Fruit fly (Drosophila melanogaster): Measurements from ENCODE around the gene Gr22e.

Gene Gr22e

dm6 chr2L:1793168-1793567 lies 9.3 kb downstream of the Gr22e start, which contains the start of gene Gr22b:
Gene Gr22b, minus strand, starts transcription at chr2L:1793268.
- TF ChIP-seq psq (optimal IDR thresholded peaks at IDR 0.05) (no peak), EcR (GFP tag; optimal IDR thresholded peaks at IDR 0.05) (no peak), pan (optimal IDR thresholded peaks at IDR 0.05) (no peak), Dll (optimal IDR thresholded peaks at IDR 0.05) (no peak), usp (GFP tag; optimal IDR thresholded peaks at IDR 0.05) (no peak), CG8478 (optimal IDR thresholded peaks at IDR 0.05) (no peak)

dm6 chr2L:1794817-1795216 lies 11.0 kb downstream of the Gr22e start, which contains the start of gene Gr22a:
Gene Gr22a, minus strand, starts transcription at chr2L:1794917.
- TF ChIP-seq psq (optimal IDR thresholded peaks at IDR 0.05) (no peak), CG8478 (optimal IDR thresholded peaks at IDR 0.05) (no peak), pan (optimal IDR thresholded peaks at IDR 0.05) (no peak), usp (GFP tag; optimal IDR thresholded peaks at IDR 0.05) (no peak), Dll (optimal IDR thresholded peaks at IDR 0.05) (no peak), EcR (GFP tag; optimal IDR thresholded peaks at IDR 0.05) (no peak)

dm6 chr2L:1823231-1823630 lies 39.4 kb downstream of the Gr22e start, which contains the start of gene CG31933:
Gene CG31933, minus strand, starts transcription at chr2L:1823331.
- no peak for TF ChIP-seq psq (optimal IDR thresholded peaks at IDR 0.05)
- no peak for TF ChIP-seq pan (optimal IDR thresholded peaks at IDR 0.05)
- TF ChIP-seq CG8478 (optimal IDR thresholded peaks at IDR 0.05) = no peak
- no peak for TF ChIP-seq EcR (GFP tag; optimal IDR thresholded peaks at IDR 0.05)
- no peak for TF ChIP-seq Dll (optimal IDR thresholded peaks at IDR 0.05)
- TF ChIP-seq usp (GFP tag; optimal IDR thresholded peaks at IDR 0.05) = no peak

- no peak for TF ChIP-seq EcR (GFP tag; optimal IDR thresholded peaks at IDR 0.05)
- no peak for TF ChIP-seq psq (optimal IDR thresholded peaks at IDR 0.05)
- no peak for TF ChIP-seq Dll (optimal IDR thresholded peaks at IDR 0.05)
- no peak for TF ChIP-seq pan (optimal IDR thresholded peaks at IDR 0.05)
- TF ChIP-seq CG8478 (optimal IDR thresholded peaks at IDR 0.05) = no peak
- no peak for TF ChIP-seq usp (GFP tag; optimal IDR thresholded peaks at IDR 0.05)
Observed at dm6 chr2L:1826400-1826799, 42.5 kb downstream of the Gr22e start, which contains the start of gene CG31664. Gene CG31664, minus strand, starts transcription at chr2L:1826500.

dm6 chr2L:1828282-1828681 lies 44.4 kb downstream of the Gr22e start:
- TF ChIP-seq usp (GFP tag; optimal IDR thresholded peaks at IDR 0.05) (no peak), CG8478 (optimal IDR thresholded peaks at IDR 0.05) (no peak)

dm6 chr2L:1832465-1832864 lies 48.6 kb downstream of the Gr22e start, which contains the start of gene c-cup:
Gene c-cup, minus strand, starts transcription at chr2L:1832565.
- TF ChIP-seq psq (optimal IDR thresholded peaks at IDR 0.05) (no peak), pan (optimal IDR thresholded peaks at IDR 0.05) (no peak), CG8478 (optimal IDR thresholded peaks at IDR 0.05) (no peak), usp (GFP tag; optimal IDR thresholded peaks at IDR 0.05) (no peak), Dll (optimal IDR thresholded peaks at IDR 0.05) (no peak), EcR (GFP tag; optimal IDR thresholded peaks at IDR 0.05) (no peak)

Measured in whole organism.